Fruit fly (Drosophila melanogaster) whole organism, wandering third instar larva: Measurements from ENCODE around the gene Kcmf1.
A peak's percentile ranks its signal among the peaks of the same experiment; 100 is the strongest.

Experiments
- Abd-B ChIP-seq: fragments of >200 bp; optimal IDR thresholded peaks from 2 replicates; lab custom pipeline; 2017; ENCODE audit warnings: missing biosample characterization, missing genetic modification characterization
- CG32264 ChIP-seq: fragments of 200-800 bp; sonication (Bioruptor generic); optimal IDR thresholded peaks from 2 replicates; lab custom pipeline; 2016; ENCODE audit warnings: missing biosample characterization, missing genetic modification characterization
- CG9705 ChIP-seq: fragments of 200-800 bp; sonication (Bioruptor generic); optimal IDR thresholded peaks from 2 replicates; lab custom pipeline; 2018; ENCODE audit warnings: missing biosample characterization, mild to moderate bottlenecking, missing genetic modification characterization
- CrebA ChIP-seq: fragments of 200-800 bp; sonication (Bioruptor generic); optimal IDR thresholded peaks from 2 replicates; lab custom pipeline; 2016; ENCODE audit warnings: missing biosample characterization, mild to moderate bottlenecking, missing genetic modification characterization, borderline replicate concordance
- Dfd ChIP-seq: fragments of >200 bp; optimal IDR thresholded peaks from 2 replicates; lab custom pipeline; 2017; ENCODE audit warnings: missing biosample characterization, missing genetic modification characterization
- Dif ChIP-seq: fragments of 200-275, 200-300 bp; sonication (Bioruptor generic); optimal IDR thresholded peaks from 2 replicates; lab custom pipeline; 2018; ENCODE audit warnings: missing biosample characterization, missing genetic modification characterization; ENCODE audit not compliant: partially characterized antibody
- GATAd ChIP-seq: sonication (Bioruptor generic); optimal IDR thresholded peaks from 2 replicates; lab custom pipeline; 2016; ENCODE audit warnings: missing biosample characterization, missing genetic modification characterization
- Hr83 ChIP-seq: fragments of 200-300 bp; sonication (Bioruptor generic); optimal IDR thresholded peaks from 2 replicates; lab custom pipeline; 2016; ENCODE audit warnings: missing biosample characterization, mild to moderate bottlenecking, missing genetic modification characterization, moderate library complexity; ENCODE audit not compliant: poor library complexity, severe bottlenecking
- Jra ChIP-seq: sonication (Bioruptor generic); optimal IDR thresholded peaks from 2 replicates; lab custom pipeline; 2016; ENCODE audit warnings: missing biosample characterization, missing genetic modification characterization
- Myc ChIP-seq: fragments of >200 bp; optimal IDR thresholded peaks from 2 replicates; lab custom pipeline; 2017
- N ChIP-seq: fragments of >200 bp; optimal IDR thresholded peaks from 2 replicates; lab custom pipeline; 2018; ENCODE audit warnings: missing biosample characterization, missing external identifiers, missing genetic modification characterization
- OdsH ChIP-seq: fragments of 200-800 bp; sonication (Bioruptor generic); optimal IDR thresholded peaks from 2 replicates; lab custom pipeline; 2016; ENCODE audit warnings: missing biosample characterization, mild to moderate bottlenecking, missing genetic modification characterization
- Rel ChIP-seq, 2 experiments: fragments of 200-800 bp; sonication (Bioruptor generic) in 1 of 2; optimal IDR thresholded peaks; 2 replicates in 1 of 2; 3 replicates in 1 of 2; lab custom pipeline; 2016 to 2019; ENCODE audit warnings: mild to moderate bottlenecking in 2 of 2, missing biosample characterization in 2 of 2, missing genetic modification characterization in 2 of 2, moderate library complexity in 1 of 2
- Sp1 ChIP-seq: fragments of 200-800 bp; sonication (Bioruptor generic); optimal IDR thresholded peaks from 3 replicates; lab custom pipeline; 2019; ENCODE audit warnings: missing biosample characterization, mild to moderate bottlenecking, missing genetic modification characterization, moderate library complexity
- Vsx2 ChIP-seq: fragments of 200-300, 225-300 bp; sonication (Bioruptor generic); optimal IDR thresholded peaks from 2 replicates; lab custom pipeline; 2018; ENCODE audit warnings: missing biosample characterization, missing genetic modification characterization; ENCODE audit not compliant: partially characterized antibody
- br ChIP-seq: fragments of 200-800 bp; sonication (Bioruptor generic); optimal IDR thresholded peaks from 2 replicates; lab custom pipeline; 2016; ENCODE audit warnings: missing biosample characterization, missing genetic modification characterization
- brk ChIP-seq: fragments of 200-800 bp; sonication (Bioruptor generic); optimal IDR thresholded peaks from 2 replicates; lab custom pipeline; 2016; ENCODE audit warnings: missing biosample characterization, mild to moderate bottlenecking, missing genetic modification characterization
- dl ChIP-seq, 2 experiments: fragments of 175-275, 200-275 bp in 1 of 2; fragments of 200-275 bp in 1 of 2; sonication (Bioruptor generic); optimal IDR thresholded peaks; lab custom pipeline; 2018; ENCODE audit warnings: mild to moderate bottlenecking in 2 of 2, missing biosample characterization in 2 of 2, missing genetic modification characterization in 2 of 2, moderate library complexity in 2 of 2; ENCODE audit not compliant: partially characterized antibody in 2 of 2, insufficient read depth in 1 of 2
- dmrt93B ChIP-seq: fragments of 200-800 bp; sonication (Bioruptor generic); optimal IDR thresholded peaks from 2 replicates; lab custom pipeline; 2018; ENCODE audit warnings: missing biosample characterization, mild to moderate bottlenecking, missing genetic modification characterization
- ey ChIP-seq: fragments of 200-800 bp; sonication (Bioruptor generic); optimal IDR thresholded peaks from 2 replicates; lab custom pipeline; 2016; ENCODE audit warnings: missing biosample characterization, missing genetic modification characterization
- foxo ChIP-seq, 2 experiments: fragments of 200-800 bp; sonication (Bioruptor generic); optimal IDR thresholded peaks; 2 replicates in 1 of 2; 3 replicates in 1 of 2; lab custom pipeline; 2016 to 2017; ENCODE audit warnings: missing biosample characterization in 2 of 2, missing genetic modification characterization in 2 of 2
- fru ChIP-seq: fragments of 200-800 bp; sonication (Bioruptor generic); optimal IDR thresholded peaks from 3 replicates; lab custom pipeline; 2016; ENCODE audit warnings: missing biosample characterization, mild to moderate bottlenecking, missing genetic modification characterization
- h ChIP-seq: fragments of 200-800 bp; sonication (Bioruptor generic); optimal IDR thresholded peaks from 3 replicates; lab custom pipeline; 2016; ENCODE audit warnings: missing biosample characterization, mild to moderate bottlenecking, missing genetic modification characterization
- jim ChIP-seq: fragments of 175-275, 200-325 bp; sonication (Bioruptor generic); optimal IDR thresholded peaks from 2 replicates; lab custom pipeline; 2016; ENCODE audit warnings: missing biosample characterization, mild to moderate bottlenecking, missing genetic modification characterization
- lola ChIP-seq: fragments of >200 bp; optimal IDR thresholded peaks from 2 replicates; lab custom pipeline; 2017; ENCODE audit warnings: missing biosample characterization, missing genetic modification characterization
- pan ChIP-seq: fragments of >200 bp; optimal IDR thresholded peaks from 2 replicates; lab custom pipeline; 2017
- psq ChIP-seq: fragments of 200-800 bp; sonication (Bioruptor generic); optimal IDR thresholded peaks from 3 replicates; lab custom pipeline; 2017; ENCODE audit warnings: missing biosample characterization, mild to moderate bottlenecking, missing genetic modification characterization, moderate library complexity
- rgr ChIP-seq: fragments of 200-800 bp; sonication (Bioruptor generic); optimal IDR thresholded peaks from 3 replicates; lab custom pipeline; 2016; ENCODE audit warnings: missing biosample characterization, mild to moderate bottlenecking, missing genetic modification characterization
- sage ChIP-seq: fragments of 200-800 bp; sonication (Bioruptor generic); optimal IDR thresholded peaks from 2 replicates; lab custom pipeline; 2016; ENCODE audit warnings: missing biosample characterization, mild to moderate bottlenecking, missing genetic modification characterization
- sv ChIP-seq: fragments of 200-800 bp; sonication (Bioruptor generic); optimal IDR thresholded peaks from 3 replicates; lab custom pipeline; 2016; ENCODE audit warnings: missing biosample characterization, missing genetic modification characterization
- tai ChIP-seq: sonication (Bioruptor generic); optimal IDR thresholded peaks from 2 replicates; lab custom pipeline; 2016; ENCODE audit warnings: missing biosample characterization, missing genetic modification characterization
- usp ChIP-seq: fragments of >200 bp; optimal IDR thresholded peaks from 2 replicates; lab custom pipeline; 2017; ENCODE audit warnings: missing biosample characterization, missing genetic modification characterization

Gene Kcmf1

DNA sequence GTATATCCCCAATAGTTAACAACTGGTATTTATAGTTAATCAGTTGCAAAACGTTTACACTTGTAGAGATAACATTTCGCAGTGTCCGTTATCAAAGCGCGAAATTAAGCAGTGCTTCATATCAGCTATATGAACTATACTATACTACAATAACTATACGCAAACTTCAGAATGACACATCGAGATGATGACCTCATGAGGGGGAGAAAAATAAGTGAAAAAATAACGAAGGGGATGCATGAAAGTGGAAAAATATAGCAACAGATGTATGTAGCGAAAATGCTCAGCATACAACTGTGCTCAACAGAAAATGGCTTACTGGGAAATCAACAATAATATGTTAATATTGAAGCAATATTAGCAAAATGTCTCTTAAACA is 16.0 kb upstream of the Kcmf1 start:
- TF ChIP-seq brk (GFP tag; lab: Kevin White, UChicago): no peak
- TF ChIP-seq ey: no peak
- no peak for TF ChIP-seq rgr (GFP tag; lab: Kevin White, UChicago)
- TF ChIP-seq h (GFP tag; lab: Kevin White, UChicago): no peak
- no peak for TF ChIP-seq foxo (GFP tag; optimal IDR thresholded peaks at IDR 0.05; lab: Kevin White, UChicago)
- TF ChIP-seq psq: no peak
- TF ChIP-seq CrebA (GFP tag; lab: Kevin White, UChicago): no peak
- no peak for TF ChIP-seq Myc (lab: Kevin White, UChicago)
- no peak for TF ChIP-seq OdsH (GFP tag; lab: Kevin White, UChicago)
- no peak for TF ChIP-seq lola
- no peak for TF ChIP-seq jim
- no peak for TF ChIP-seq pan (lab: Kevin White, UChicago)
- TF ChIP-seq fru (GFP tag; lab: Kevin White, UChicago): no peak
- TF ChIP-seq Hr83 (GFP tag; lab: Kevin White, UChicago): no peak
- no peak for TF ChIP-seq sage
- no peak for TF ChIP-seq Dfd (GFP tag; lab: Kevin White, UChicago)
- no peak for TF ChIP-seq br (GFP tag; lab: Kevin White, UChicago)
- no peak for TF ChIP-seq GATAd (GFP tag; lab: Kevin White, UChicago)

DNA sequence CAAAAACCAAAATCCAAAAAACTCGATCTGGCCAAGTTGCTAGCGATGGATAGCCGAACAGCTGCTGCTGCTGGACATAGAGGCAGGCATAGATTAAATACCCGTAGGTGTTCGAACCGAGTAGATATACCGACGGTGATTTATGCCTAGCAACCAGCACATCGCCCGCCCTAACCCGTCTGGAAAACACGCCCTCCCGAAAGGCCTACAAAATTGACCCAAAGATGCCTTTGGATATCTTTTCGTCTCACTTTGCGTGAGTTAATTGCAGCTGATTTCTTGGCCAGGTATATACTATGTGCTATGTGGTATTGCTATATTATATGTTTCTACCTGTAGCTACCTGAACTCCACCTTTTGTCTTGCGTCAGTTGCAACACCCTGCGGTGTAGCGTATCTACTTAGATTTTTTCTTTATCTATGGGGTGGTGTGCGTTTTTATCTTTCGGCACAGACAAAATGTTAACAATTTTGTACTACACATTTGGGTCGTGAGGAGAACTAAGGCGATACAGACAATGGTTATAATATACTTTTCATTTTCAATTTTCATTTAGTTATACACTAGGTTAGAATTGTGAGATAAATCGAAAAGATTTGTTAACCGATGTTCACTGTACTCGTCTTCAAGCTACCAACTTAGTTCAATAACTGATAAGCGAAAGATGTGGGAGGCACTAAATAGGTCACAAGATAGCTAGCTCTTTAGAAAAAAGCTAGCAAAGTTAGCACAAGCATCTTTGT is 15.5 kb upstream of the Kcmf1 start:
- TF ChIP-seq rgr (GFP tag; lab: Kevin White, UChicago): no peak
- no peak for TF ChIP-seq fru (GFP tag; lab: Kevin White, UChicago)
- no peak for TF ChIP-seq ey
- no peak for TF ChIP-seq Sp1
- no peak for TF ChIP-seq N (GFP tag; lab: Kevin White, UChicago)
- TF ChIP-seq Vsx2 (GFP tag; lab: Kevin White, UChicago): no peak
- TF ChIP-seq Dif (GFP tag; lab: Kevin White, UChicago): no peak
- no peak for TF ChIP-seq Abd-B (GFP tag; lab: Kevin White, UChicago)
- no peak for TF ChIP-seq sv (GFP tag; lab: Kevin White, UChicago)
- no peak for TF ChIP-seq tai (GFP tag; lab: Kevin White, UChicago)
- no peak for TF ChIP-seq brk (GFP tag; lab: Kevin White, UChicago)
- no peak for TF ChIP-seq Rel (GFP tag; optimal IDR thresholded peaks at IDR 0.05; lab: Kevin White, UChicago)
- TF ChIP-seq Rel (tag; optimal IDR thresholded peaks at IDR 0.05; lab: Kevin White, UChicago): no peak
- TF ChIP-seq CrebA (GFP tag; lab: Kevin White, UChicago): no peak
- TF ChIP-seq dl (GFP tag; optimal IDR thresholded peaks at IDR 0.05; lab: Kevin White, UChicago; ENCODE audit: insufficient read depth in 1 of 2, partially characterized antibody in 2 of 2): no peak
- no peak for TF ChIP-seq usp (GFP tag; lab: Kevin White, UChicago)
- TF ChIP-seq Jra (GFP tag; lab: Kevin White, UChicago): no peak
- TF ChIP-seq OdsH (GFP tag; lab: Kevin White, UChicago): no peak

DNA sequence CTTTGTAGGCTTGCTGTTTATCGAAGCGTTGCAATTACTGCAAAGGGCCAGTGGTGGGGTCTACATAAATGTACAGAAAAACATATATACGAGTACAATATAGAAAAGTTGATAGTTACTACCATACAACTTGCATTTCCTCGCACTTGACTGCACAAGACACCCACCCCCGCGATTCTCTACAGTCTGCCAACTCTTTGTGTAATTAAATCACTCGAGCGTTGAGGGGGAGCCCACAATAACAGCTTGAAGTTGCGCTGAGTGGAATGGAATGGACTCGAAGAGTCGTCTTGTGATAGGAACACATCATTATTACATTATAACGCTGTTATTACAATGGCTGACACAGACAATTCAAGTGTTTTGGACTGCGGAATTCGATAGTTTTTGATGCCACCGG is 14.7 kb upstream of the Kcmf1 start:
- TF ChIP-seq Myc (lab: Kevin White, UChicago): no peak
- TF ChIP-seq Rel (GFP tag; optimal IDR thresholded peaks at IDR 0.05; lab: Kevin White, UChicago): no peak
- TF ChIP-seq Rel (tag; optimal IDR thresholded peaks at IDR 0.05; lab: Kevin White, UChicago): peak; percentile 13

dm6 chr3R:9028690-9029089 is 14.0 kb upstream of the Kcmf1 start:
- TF ChIP-seq dmrt93B (no peak), Hr83 (GFP tag; lab: Kevin White, UChicago) (no peak), CG32264 (GFP tag; lab: Kevin White, UChicago) (no peak), CrebA (GFP tag; lab: Kevin White, UChicago) (no peak), CG9705 (GFP tag; lab: Kevin White, UChicago) (no peak), psq (no peak), rgr (GFP tag; lab: Kevin White, UChicago) (no peak), lola (no peak), fru (GFP tag; lab: Kevin White, UChicago) (no peak), foxo (GFP tag; optimal IDR thresholded peaks at IDR 0.05; lab: Kevin White, UChicago) (no peak)
